Worm (Caenorhabditis elegans): ENCODE data around the gene npp-25.

DNA sequence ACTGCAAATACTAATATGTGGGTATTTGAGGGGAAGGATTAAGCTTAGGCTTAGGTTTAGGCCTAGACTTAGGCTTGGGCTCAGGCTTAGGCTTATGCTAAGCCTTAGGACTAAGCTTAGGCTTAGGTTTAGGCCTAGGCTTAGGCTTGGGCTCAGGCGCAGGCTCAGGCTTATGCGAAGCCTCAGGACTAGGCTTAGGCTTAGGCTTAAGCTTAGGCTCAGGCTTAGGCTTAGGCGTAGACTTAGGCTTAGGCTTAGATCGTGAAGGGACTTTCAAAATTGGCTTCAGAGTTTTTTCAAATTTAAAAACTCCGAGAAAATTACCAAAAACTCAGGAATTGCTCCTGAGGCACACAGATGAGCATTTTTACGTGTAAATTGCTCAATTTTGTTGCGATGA, 19.3 kb upstream of the npp-25 start:
- TF ChIP-seq Y22D7AL.16 (tag; optimal IDR thresholded peaks at IDR 0.05), result no peak
- TF ChIP-seq pqm-1 (tag; optimal IDR thresholded peaks at IDR 0.05), result no peak
- no peak for TF ChIP-seq nhr-232 (tag; optimal IDR thresholded peaks at IDR 0.05)
- no peak for TF ChIP-seq ceh-18 (tag; optimal IDR thresholded peaks at IDR 0.05)
- no peak for TF ChIP-seq hlh-13 (GFP tag; optimal IDR thresholded peaks at IDR 0.05)
- TF ChIP-seq ceh-9 (tag; optimal IDR thresholded peaks at IDR 0.05), result no peak
- no peak for TF ChIP-seq ets-4 (tag; optimal IDR thresholded peaks at IDR 0.05)
- no peak for TF ChIP-seq ceh-22 (tag; optimal IDR thresholded peaks at IDR 0.05)
- no peak for TF ChIP-seq pros-1 (tag; optimal IDR thresholded peaks at IDR 0.05)
